Fruit fly (Drosophila melanogaster) whole organism, embryonic: ENCODE data around the gene GluProRS.
A peak's percentile ranks its signal among the peaks of the same experiment; 100 is the strongest.

Source experiments
- Atf-2 ChIP-seq: fragments of 200-800 bp; sonication (Bioruptor generic); optimal IDR thresholded peaks from 2 replicates; lab custom pipeline; 2016; ENCODE audit warnings: missing biosample characterization, missing genetic modification characterization
- Bgb ChIP-seq: fragments of 200-800 bp; sonication (Bioruptor generic); IDR thresholded peaks from 2 replicates; pipeline ENCODE4 v1.3.6; 2022; ENCODE audit warnings: missing biosample characterization, missing genetic modification characterization; ENCODE audit not compliant: partially characterized antibody
- BtbVII ChIP-seq: fragments of 200-800 bp; sonication (Bioruptor generic); optimal IDR thresholded peaks from 3 replicates; lab custom pipeline; 2017; ENCODE audit warnings: missing biosample characterization, mild to moderate bottlenecking, missing genetic modification characterization
- CG10321 ChIP-seq: fragments of 200-800 bp; sonication (Bioruptor generic); IDR thresholded peaks from 2 replicates; pipeline ENCODE4 v1.3.6; 2022; ENCODE audit warnings: missing biosample characterization, missing genetic modification characterization
- CG10366 ChIP-seq: fragments of 200-800 bp; sonication (Bioruptor generic); IDR thresholded peaks from 2 replicates; pipeline ENCODE4 v1.3.6; 2022; ENCODE audit warnings: missing biosample characterization, missing genetic modification characterization
- CG10654 ChIP-seq: fragments of 200-800 bp; sonication (Bioruptor generic); optimal IDR thresholded peaks from 2 replicates; lab custom pipeline; 2016; ENCODE audit warnings: missing biosample characterization, missing genetic modification characterization
- CG11723 ChIP-seq: fragments of 200-800 bp; sonication (Bioruptor generic); optimal IDR thresholded peaks from 2 replicates; lab custom pipeline; 2017; ENCODE audit warnings: missing biosample characterization, mild to moderate bottlenecking, missing genetic modification characterization
- CG14965 ChIP-seq: fragments of 200-800 bp; sonication (Bioruptor generic); optimal IDR thresholded peaks from 2 replicates; lab custom pipeline; 2016; ENCODE audit warnings: missing biosample characterization, missing genetic modification characterization, borderline replicate concordance
- CG1602 ChIP-seq: fragments of 200-800 bp; sonication (Bioruptor generic); optimal IDR thresholded peaks from 3 replicates; lab custom pipeline; 2016; ENCODE audit warnings: missing biosample characterization, missing genetic modification characterization
- CG1832 ChIP-seq: fragments of 200-800 bp; sonication (Bioruptor generic); optimal IDR thresholded peaks from 2 replicates; lab custom pipeline; 2017; ENCODE audit warnings: missing biosample characterization, mild to moderate bottlenecking, missing genetic modification characterization, inconsistent platforms
- CG2889 ChIP-seq: fragments of 200-800 bp; sonication (Bioruptor generic); IDR thresholded peaks from 3 replicates; pipeline ENCODE4 v1.3.6; 2022; ENCODE audit warnings: missing biosample characterization, missing genetic modification characterization
- CG31388 ChIP-seq: fragments of 200-800 bp; sonication (Bioruptor generic); optimal IDR thresholded peaks from 2 replicates; lab custom pipeline; 2016; ENCODE audit warnings: missing biosample characterization, missing genetic modification characterization
- CG33557 ChIP-seq: fragments of 200-800 bp; sonication (Bioruptor generic); optimal IDR thresholded peaks from 2 replicates; lab custom pipeline; 2019; ENCODE audit warnings: missing biosample characterization, mild to moderate bottlenecking, missing genetic modification characterization, moderate library complexity
- CG3847 ChIP-seq: fragments of 200-800 bp; sonication (Bioruptor generic); IDR thresholded peaks from 2 replicates; pipeline ENCODE4 v1.3.6; 2022; ENCODE audit warnings: missing biosample characterization, missing genetic modification characterization
- CG43689 ChIP-seq: fragments of 200-800 bp; sonication (Bioruptor generic); IDR thresholded peaks from 2 replicates; pipeline ENCODE4 v1.3.6; 2022; ENCODE audit warnings: missing biosample characterization, missing genetic modification characterization
- CG6765 ChIP-seq: fragments of 200-800 bp; sonication (Bioruptor generic); optimal IDR thresholded peaks from 3 replicates; lab custom pipeline; 2017; ENCODE audit warnings: missing biosample characterization, mild to moderate bottlenecking, missing genetic modification characterization
- CG6854 ChIP-seq: fragments of 200-800 bp; sonication (Bioruptor generic); optimal IDR thresholded peaks from 3 replicates; lab custom pipeline; 2017; ENCODE audit warnings: missing biosample characterization, mild to moderate bottlenecking, missing genetic modification characterization
- CG7839 ChIP-seq: fragments of 200-800 bp; sonication (Bioruptor generic); optimal IDR thresholded peaks from 3 replicates; lab custom pipeline; 2018; ENCODE audit warnings: missing biosample characterization, mild to moderate bottlenecking, missing genetic modification characterization, moderate library complexity
- CG8765 ChIP-seq: fragments of 200-800 bp; sonication (Bioruptor generic); IDR thresholded peaks from 2 replicates; pipeline ENCODE4 v1.3.6; 2022; ENCODE audit warnings: missing biosample characterization, missing genetic modification characterization
- Chrac-16 ChIP-seq: fragments of 200-800 bp; sonication (Bioruptor generic); optimal IDR thresholded peaks from 3 replicates; lab custom pipeline; 2016; ENCODE audit warnings: missing biosample characterization, missing genetic modification characterization
- CkIIα-i1 ChIP-seq: fragments of 200-800 bp; sonication (Bioruptor generic); IDR thresholded peaks from 2 replicates; pipeline ENCODE4 v1.3.6; 2022; ENCODE audit warnings: missing biosample characterization, missing genetic modification characterization
- CrebB ChIP-seq: fragments of 200-800 bp; sonication (Bioruptor generic); optimal IDR thresholded peaks from 3 replicates; lab custom pipeline; 2018; ENCODE audit warnings: missing biosample characterization, mild to moderate bottlenecking, missing genetic modification characterization
- Dip2 ChIP-seq: fragments of 200-800 bp; sonication (Bioruptor generic); IDR thresholded peaks from 2 replicates; pipeline ENCODE4 v1.3.6; 2022; ENCODE audit warnings: missing biosample characterization, missing genetic modification characterization
- Jarid2 ChIP-seq: fragments of 200-800 bp; sonication (Bioruptor generic); optimal IDR thresholded peaks from 3 replicates; lab custom pipeline; 2017; ENCODE audit warnings: mild to moderate bottlenecking, missing biosample characterization, missing genetic modification reagents, missing genetic modification characterization
- Lhr ChIP-seq: fragments of 200-800 bp; sonication (Bioruptor generic); optimal IDR thresholded peaks from 3 replicates; lab custom pipeline; 2017; ENCODE audit warnings: mild to moderate bottlenecking, missing biosample characterization, missing genetic modification reagents, missing genetic modification characterization
- MBD-R2 ChIP-seq: fragments of 200-800 bp; sonication (Bioruptor generic); IDR thresholded peaks from 2 replicates; pipeline ENCODE4 v1.3.6; 2022; ENCODE audit warnings: missing biosample characterization, missing genetic modification characterization
- NC2β ChIP-seq: fragments of 200-800 bp; sonication (Bioruptor generic); optimal IDR thresholded peaks from 2 replicates; lab custom pipeline; 2016; ENCODE audit warnings: missing biosample characterization, missing genetic modification characterization
- Opbp ChIP-seq: fragments of 200-800 bp; sonication (Bioruptor generic); IDR thresholded peaks from 3 replicates; pipeline ENCODE4 v1.3.6; 2022; ENCODE audit warnings: missing biosample characterization, missing genetic modification characterization; ENCODE audit not compliant: partially characterized antibody
- Ptx1 ChIP-seq: fragments of 200-800 bp; sonication (Bioruptor generic); IDR thresholded peaks from 2 replicates; pipeline ENCODE4 v1.3.6; 2022; ENCODE audit warnings: missing biosample characterization, missing genetic modification characterization
- Ssrp ChIP-seq: fragments of 200-800 bp; sonication (Bioruptor generic); optimal IDR thresholded peaks from 2 replicates; lab custom pipeline; 2018; ENCODE audit warnings: missing biosample characterization, mild to moderate bottlenecking, missing genetic modification characterization, moderate library complexity
- chif ChIP-seq, 2 experiments: fragments of 200-800 bp; sonication (Bioruptor generic); optimal IDR thresholded peaks; 3 replicates each; lab custom pipeline; 2016; ENCODE audit warnings: missing biosample characterization in 2 of 2, missing genetic modification characterization in 2 of 2
- croc ChIP-seq: fragments of 200-800 bp; sonication (Bioruptor generic); conservative IDR thresholded peaks from 3 replicates; pipeline ENCODE4 v1.3.6; 2022; ENCODE audit warnings: missing biosample characterization, missing genetic modification characterization
- crp ChIP-seq, 2 experiments: fragments of 200-800 bp; sonication (Bioruptor generic); optimal IDR thresholded peaks; 2 replicates in 1 of 2; 3 replicates in 1 of 2; lab custom pipeline; 2017; ENCODE audit warnings: missing biosample characterization in 2 of 2, missing genetic modification characterization in 2 of 2, mild to moderate bottlenecking in 1 of 2, moderate library complexity in 1 of 2
- ewg ChIP-seq: fragments of 200-800 bp; sonication (Bioruptor generic); optimal IDR thresholded peaks from 3 replicates; lab custom pipeline; 2017; ENCODE audit warnings: mild to moderate bottlenecking, missing biosample characterization, missing genetic modification reagents, missing genetic modification characterization
- hkb ChIP-seq, 2 experiments: fragments of 200-800 bp in 1 of 2; fragments of >200 bp in 1 of 2; sonication (Bioruptor generic) in 1 of 2; IDR thresholded peaks in 1 of 2; optimal IDR thresholded peaks in 1 of 2; 2 replicates each; pipeline versions ENCODE4 v1.3.6 to Lab custom; 2017 to 2022; ENCODE audit warnings: missing biosample characterization in 1 of 2, missing genetic modification characterization in 1 of 2
- insv ChIP-seq, 2 experiments: fragments of 200-800 bp; sonication (Bioruptor generic); optimal IDR thresholded peaks; 3 replicates each; lab custom pipeline; 2016 to 2018; ENCODE audit warnings: missing biosample characterization in 2 of 2, missing genetic modification characterization in 2 of 2
- jing ChIP-seq: fragments of 200-800 bp; sonication (Bioruptor generic); optimal IDR thresholded peaks from 2 replicates; lab custom pipeline; 2018; ENCODE audit warnings: missing biosample characterization, mild to moderate bottlenecking, missing genetic modification characterization
- kah ChIP-seq: fragments of 200-800 bp; sonication (Bioruptor generic); optimal IDR thresholded peaks from 2 replicates; lab custom pipeline; 2018; ENCODE audit warnings: missing biosample characterization, mild to moderate bottlenecking, missing genetic modification characterization
- otp ChIP-seq: fragments of 200-800 bp; sonication (Bioruptor generic); IDR thresholded peaks from 3 replicates; pipeline ENCODE4, ENCODE4 v1.3.6; 2022; ENCODE audit warnings: missing biosample characterization, missing genetic modification characterization
- prd ChIP-seq, 3 experiments: fragments of >200 bp in 2 of 3; fragments of 200-800 bp in 1 of 3; sonication (Bioruptor generic) in 1 of 3; optimal IDR thresholded peaks in 2 of 3; IDR thresholded peaks in 1 of 3; 2 replicates in 2 of 3; 3 replicates in 1 of 3; pipeline versions ENCODE4 v1.3.6 to Lab custom; 2017 to 2022; ENCODE audit warnings: missing biosample characterization in 1 of 3, missing genetic modification characterization in 1 of 3
- pros ChIP-seq: fragments of 200-800 bp; sonication (Bioruptor generic); optimal IDR thresholded peaks from 3 replicates; lab custom pipeline; 2019; ENCODE audit warnings: missing biosample characterization, mild to moderate bottlenecking, missing genetic modification characterization, moderate library complexity
- pzg ChIP-seq: fragments of 200-800 bp; sonication (Bioruptor generic); optimal IDR thresholded peaks from 3 replicates; lab custom pipeline; 2018; ENCODE audit warnings: missing biosample characterization, mild to moderate bottlenecking, missing genetic modification characterization, moderate library complexity
- scrt ChIP-seq: fragments of 200-800 bp; sonication (Bioruptor generic); optimal IDR thresholded peaks from 2 replicates; lab custom pipeline; 2018; ENCODE audit warnings: missing biosample characterization, mild to moderate bottlenecking, missing genetic modification characterization, moderate library complexity
- shn ChIP-seq: fragments of 200-800 bp; sonication (Bioruptor generic); optimal IDR thresholded peaks from 3 replicates; lab custom pipeline; 2016; ENCODE audit warnings: missing biosample characterization, missing genetic modification characterization
- sima ChIP-seq: fragments of 200-800 bp; sonication (Bioruptor generic); optimal IDR thresholded peaks from 2 replicates; lab custom pipeline; 2016; ENCODE audit warnings: missing biosample characterization, missing genetic modification characterization
- slp2 ChIP-seq: fragments of 200-800 bp; sonication (Bioruptor generic); optimal IDR thresholded peaks from 2 replicates; lab custom pipeline; 2016; ENCODE audit warnings: missing biosample characterization, missing genetic modification characterization
- ssp ChIP-seq: fragments of 200-800 bp; sonication (Bioruptor generic); IDR thresholded peaks from 2 replicates; pipeline ENCODE4 v1.3.6; 2022; ENCODE audit warnings: missing biosample characterization, missing genetic modification characterization
- twi ChIP-seq: fragments of 200-800 bp; optimal IDR thresholded peaks from 2 replicates; lab custom pipeline; 2019; ENCODE audit warnings: missing biosample characterization, mild to moderate bottlenecking, missing genetic modification characterization, moderate library complexity
- vfl ChIP-seq: fragments of 200-800 bp; sonication (Bioruptor generic); optimal IDR thresholded peaks from 2 replicates; lab custom pipeline; 2016; ENCODE audit warnings: missing biosample characterization, missing genetic modification characterization
- zf30C ChIP-seq: fragments of 200-800 bp; sonication (Bioruptor generic); optimal IDR thresholded peaks from 3 replicates; lab custom pipeline; 2018; ENCODE audit warnings: missing biosample characterization, mild to moderate bottlenecking, missing genetic modification characterization

GluProRS gene

dm6 chr3R:23927429-23927828 lies 30.8 kb downstream of the GluProRS start, which contains the start of gene CG13601 (continued):
- no peak for TF ChIP-seq CG8765
- TF ChIP-seq Ssrp = no peak
- TF ChIP-seq MBD-R2 (GFP tag; lab: Robert Waterston, UW) = peak; percentile 80
- no peak for TF ChIP-seq Dip2
- peak; percentile 39 for TF ChIP-seq ewg (GFP tag; lab: Kevin White, UChicago)
- no peak for TF ChIP-seq CG1602 (GFP tag; lab: Kevin White, UChicago)
- TF ChIP-seq pros = no peak
- peak; percentile 80; the same call in 2 of the 3 replicates for TF ChIP-seq Opbp (GFP tag; lab: Robert Waterston, UW)
- TF ChIP-seq CG6854 (GFP tag; lab: Kevin White, UChicago) = no peak
- no peak for TF ChIP-seq BtbVII
- TF ChIP-seq CG14965 = no peak
- TF ChIP-seq CG10321 = no peak
- no peak for TF ChIP-seq CrebB (tag; lab: Kevin White, UChicago)
- TF ChIP-seq twi (tag; lab: Kevin White, UChicago) = no peak
- TF ChIP-seq croc (GFP tag; lab: Robert Waterston, UW) = no peak
- no peak for TF ChIP-seq CG2889
- peak; percentile 14 for TF ChIP-seq vfl (GFP tag; lab: Kevin White, UChicago)
- no peak for TF ChIP-seq zf30C (GFP tag; lab: Kevin White, UChicago)
- TF ChIP-seq CG43689 (GFP tag; lab: Robert Waterston, UW) = no peak
- TF ChIP-seq ssp = no peak
- TF ChIP-seq chif (GFP tag; optimal IDR thresholded peaks at IDR 0.05; lab: Kevin White, UChicago) = no peak
- TF ChIP-seq NC2β (GFP tag; lab: Kevin White, UChicago) = no peak
- no peak for TF ChIP-seq Jarid2 (GFP tag; lab: Kevin White, UChicago)
- no peak for TF ChIP-seq sima
- TF ChIP-seq otp (GFP tag; lab: Robert Waterston, UW) = peak; percentile 39; the same call in 1 of the 3 replicates
- peak; percentile 13 for TF ChIP-seq CG7839 (tag; lab: Kevin White, UChicago)
- peak; percentile 20; the same call in 1 of the 2 replicates for TF ChIP-seq CG10366
- TF ChIP-seq Atf-2 (GFP tag; lab: Kevin White, UChicago) = no peak
- TF ChIP-seq Chrac-16 (GFP tag; lab: Kevin White, UChicago) = peak; percentile 39
- peak; percentile 50 for TF ChIP-seq pzg (GFP tag; lab: Kevin White, UChicago)
- TF ChIP-seq CG33557 (GFP tag; lab: Kevin White, UChicago) = no peak
- no peak for TF ChIP-seq prd (optimal IDR thresholded peaks at IDR 0.05; lab: Kevin White, UChicago)
- TF ChIP-seq prd (GFP tag; IDR thresholded peaks at IDR 0.05; lab: Robert Waterston, UW) = peak; percentile 31; the same call in 1 of the 3 replicates
- TF ChIP-seq CG6765 (GFP tag; lab: Kevin White, UChicago) = no peak
- TF ChIP-seq hkb (optimal IDR thresholded peaks at IDR 0.05; lab: Kevin White, UChicago) = no peak
- TF ChIP-seq hkb (GFP tag; IDR thresholded peaks at IDR 0.05; lab: Robert Waterston, UW) = 0 out of 2 replicates have a peak, but pooled peaks have one; percentile 21
- no peak for TF ChIP-seq CkIIα-i1 (GFP tag; lab: Robert Waterston, UW)
- TF ChIP-seq kah (GFP tag; lab: Kevin White, UChicago) = no peak
- peak; percentile 23; the same call in 1 of the 2 replicates for TF ChIP-seq CG3847 (GFP tag; lab: Robert Waterston, UW)
- no peak for TF ChIP-seq CG11723 (GFP tag; lab: Kevin White, UChicago)
- TF ChIP-seq Lhr (GFP tag; lab: Kevin White, UChicago) = no peak
- TF ChIP-seq CG1832 (GFP tag; lab: Kevin White, UChicago) = no peak
- 0 out of 2 replicates have a peak, but pooled peaks have one; percentile 37 for TF ChIP-seq Ptx1 (GFP tag; lab: Robert Waterston, UW)
- TF ChIP-seq jing (GFP tag; lab: Kevin White, UChicago) = no peak
- no peak for TF ChIP-seq scrt (GFP tag; lab: Kevin White, UChicago)
- no peak for TF ChIP-seq CG31388 (GFP tag; lab: Kevin White, UChicago)
- TF ChIP-seq CG10654 (GFP tag; lab: Kevin White, UChicago) = no peak
- peak; percentile 79 for TF ChIP-seq Bgb
- TF ChIP-seq slp2 (GFP tag; lab: Kevin White, UChicago) = no peak
- TF ChIP-seq shn = no peak
- no peak for TF ChIP-seq insv (GFP tag; optimal IDR thresholded peaks at IDR 0.05; lab: Kevin White, UChicago)
- TF ChIP-seq crp (GFP tag; optimal IDR thresholded peaks at IDR 0.05; lab: Kevin White, UChicago) = no peak
